Fruit fly (Drosophila melanogaster): ENCODE measurements around the gene Pdp1.

Gene Pdp1

DNA sequence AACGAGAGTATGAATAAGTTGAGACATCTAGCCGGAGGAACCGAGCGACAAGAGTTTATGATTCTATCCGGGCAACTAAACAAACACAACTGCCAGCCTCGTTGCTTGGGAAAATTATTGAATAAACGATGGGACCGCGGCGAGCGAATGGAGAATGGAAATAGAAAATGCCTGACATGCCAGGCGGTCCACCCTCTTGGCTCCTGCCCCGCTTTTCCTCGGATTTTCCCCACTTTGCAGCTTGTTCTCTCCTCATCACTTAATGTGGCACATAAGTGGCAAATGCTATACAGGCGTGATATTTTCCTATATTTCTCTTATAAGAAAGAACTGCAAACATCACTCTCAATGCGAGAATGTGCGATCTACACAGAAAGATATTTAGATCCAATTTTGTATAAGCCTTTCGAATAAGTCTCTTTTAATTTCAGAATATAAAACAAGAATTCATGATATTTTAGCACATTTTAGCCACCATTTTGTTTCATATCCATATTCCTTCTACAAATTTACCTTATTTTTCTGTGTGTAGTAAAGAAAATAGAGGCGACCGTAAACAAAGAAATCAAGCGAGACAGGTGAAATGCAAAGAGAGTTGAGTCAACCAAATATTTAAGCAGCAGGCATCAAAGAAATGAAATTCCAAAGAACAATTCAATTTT lies 36.5 kb upstream of the Pdp1 start (continued):
- TF ChIP-seq dmrt11E (tag; optimal IDR thresholded peaks at IDR 0.05) (peak; percentile 90), Ravus (GFP tag; IDR thresholded peaks at IDR 0.05) (no peak; the same call in 1 of the 2 replicates), CG10274 (GFP tag; optimal IDR thresholded peaks at IDR 0.05) (peak; percentile 23), jigr1 (GFP tag; IDR thresholded peaks at IDR 0.05) (0 out of 3 replicates have a peak, but pooled peaks have one; percentile 46), Camta (GFP tag; optimal IDR thresholded peaks at IDR 0.05) (peak; percentile 92), Doc2 (GFP tag; IDR thresholded peaks at IDR 0.05) (no peak), Six4 (GFP tag; optimal IDR thresholded peaks at IDR 0.05) (peak; percentile 83), Dek (tag; optimal IDR thresholded peaks at IDR 0.05) (peak; percentile 77), CG11398 (GFP tag; optimal IDR thresholded peaks at IDR 0.05) (peak; percentile 79), CG5245 (GFP tag; optimal IDR thresholded peaks at IDR 0.05) (peak; percentile 67), CG10431 (GFP tag; optimal IDR thresholded peaks at IDR 0.05) (peak; percentile 77), en (GFP tag; optimal IDR thresholded peaks at IDR 0.05) (peak; percentile 49), peb (GFP tag; IDR thresholded peaks at IDR 0.05) (peak; percentile 64; the same call in 1 of the 2 replicates), inv (GFP tag; IDR thresholded peaks at IDR 0.05; ENCODE audit: partially characterized antibody) (no peak), CG5180 (GFP tag; optimal IDR thresholded peaks at IDR 0.05) (peak; percentile 70)

DNA sequence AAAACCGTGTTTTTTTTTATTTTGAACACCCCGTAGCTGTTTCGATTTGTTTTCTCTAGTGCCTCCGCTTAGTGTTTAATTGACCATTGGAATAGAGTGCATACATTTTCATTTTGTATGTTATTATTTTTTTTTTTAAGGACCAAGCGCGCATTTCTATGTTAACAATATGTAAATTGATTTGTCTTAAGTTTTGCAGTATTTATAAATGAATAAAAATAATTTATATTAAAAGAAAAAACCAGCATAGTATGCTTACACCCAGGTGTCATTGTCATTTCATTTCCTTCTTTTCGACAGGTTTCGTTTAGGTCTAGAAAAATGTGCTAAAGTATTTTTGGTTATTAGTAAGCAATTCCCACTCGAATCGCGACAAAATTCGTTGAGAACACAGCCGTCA lies 27.4 kb upstream of the Pdp1 start, which contains the start of gene eIF4E5:
eIF4E5 (plus strand) TSS at position 301 of the 400 bp plus-strand sequence.
- no peak for TF ChIP-seq tap (tag; optimal IDR thresholded peaks at IDR 0.05)
- TF ChIP-seq CG12071 (GFP tag; optimal IDR thresholded peaks at IDR 0.05), result no peak
- no peak for TF ChIP-seq zf30C (GFP tag; optimal IDR thresholded peaks at IDR 0.05)
- TF ChIP-seq CG10366 (GFP tag; IDR thresholded peaks at IDR 0.05), result no peak
- TF ChIP-seq CG9932 (GFP tag; IDR thresholded peaks at IDR 0.05), result no peak
- TF ChIP-seq CG3281 (GFP tag; optimal IDR thresholded peaks at IDR 0.05), result no peak
- no peak for TF ChIP-seq repo (GFP tag; optimal IDR thresholded peaks at IDR 0.05)
- TF ChIP-seq bcd (GFP tag; optimal IDR thresholded peaks at IDR 0.05), result no peak
- TF ChIP-seq CG8281 (tag; optimal IDR thresholded peaks at IDR 0.05), result no peak
- TF ChIP-seq CG32767 (GFP tag; IDR thresholded peaks at IDR 0.05), result no peak
- TF ChIP-seq slou (GFP tag; optimal IDR thresholded peaks at IDR 0.05), result no peak
- no peak for TF ChIP-seq Nf-YA (GFP tag; IDR thresholded peaks at IDR 0.05)
- no peak for TF ChIP-seq CG14965 (GFP tag; optimal IDR thresholded peaks at IDR 0.05; ENCODE audit: borderline replicate concordance)
- TF ChIP-seq CG8388 (GFP tag; optimal IDR thresholded peaks at IDR 0.05), result no peak
- TF ChIP-seq CG11398 (GFP tag; optimal IDR thresholded peaks at IDR 0.05), result no peak

- TF ChIP-seq Ets65A (GFP tag), result peak; percentile 94
- TF ChIP-seq jigr1 (GFP tag; IDR thresholded peaks at IDR 0.05), result no peak
These were observed 26.7 kb upstream of the Pdp1 start for dm6 chr3L:7893840-7894239.

- TF ChIP-seq NK7.1 (GFP tag; optimal IDR thresholded peaks at IDR 0.05) (no peak), CG17802 (tag; optimal IDR thresholded peaks at IDR 0.05) (no peak), CG7963 (GFP tag; IDR thresholded peaks at IDR 0.05; ENCODE audit: partially characterized antibody) (no peak), CG4854 (GFP tag; optimal IDR thresholded peaks at IDR 0.05) (no peak), H2.0 (GFP tag; IDR thresholded peaks at IDR 0.05) (no peak), Taf1 (GFP tag; IDR thresholded peaks at IDR 0.05) (no peak), stwl (tag; optimal IDR thresholded peaks at IDR 0.05) (no peak), CG10366 (GFP tag; IDR thresholded peaks at IDR 0.05) (no peak), D19B (GFP tag; optimal IDR thresholded peaks at IDR 0.05) (no peak), mam (GFP tag; optimal IDR thresholded peaks at IDR 0.05) (no peak), nom (GFP tag; optimal IDR thresholded peaks at IDR 0.05) (no peak), CG1647 (GFP tag; optimal IDR thresholded peaks at IDR 0.05) (no peak), Ptx1 (GFP tag; IDR thresholded peaks at IDR 0.05) (no peak), yki (optimal IDR thresholded peaks at IDR 0.05) (no peak), zfh1 (GFP tag; IDR thresholded peaks at IDR 0.05) (0 out of 3 replicates have a peak, but pooled peaks have one; percentile 38), NfI (GFP tag; optimal IDR thresholded peaks at IDR 0.05) (no peak), cwo (GFP tag; optimal IDR thresholded peaks at IDR 0.05) (no peak), Mes4 (GFP tag; optimal IDR thresholded peaks at IDR 0.05) (no peak), CG8089 (GFP tag; optimal IDR thresholded peaks at IDR 0.05) (no peak)
These were observed 23.4 kb upstream of the Pdp1 start for dm6 chr3L:7890567-7890966.
